Fruit fly (Drosophila melanogaster) whole organism, embryonic: ENCODE measurements around the gene CG13071.

Source experiments
- CG10543 ChIP-seq: fragments of 200-800 bp; sonication (Bioruptor generic); optimal IDR thresholded peaks from 3 replicates; lab custom pipeline; 2017; ENCODE audit warnings: missing biosample characterization, mild to moderate bottlenecking, missing genetic modification characterization, moderate library complexity
- CG13123 ChIP-seq: fragments of 200-800 bp; sonication (Bioruptor generic); optimal IDR thresholded peaks from 2 replicates; lab custom pipeline; 2016; ENCODE audit warnings: missing biosample characterization, missing genetic modification characterization
- CG4360 ChIP-seq: fragments of 200-800 bp; sonication (Bioruptor generic); IDR thresholded peaks from 2 replicates; pipeline ENCODE4 v1.3.6; 2022; ENCODE audit warnings: missing biosample characterization, missing genetic modification characterization
- CG6791 ChIP-seq: fragments of 200-800 bp; sonication (Bioruptor generic); IDR thresholded peaks from 3 replicates; pipeline ENCODE4 v1.3.6; 2022; ENCODE audit warnings: missing biosample characterization, missing genetic modification characterization; ENCODE audit not compliant: partially characterized antibody
- otp ChIP-seq: fragments of 200-800 bp; sonication (Bioruptor generic); IDR thresholded peaks from 3 replicates; pipeline ENCODE4, ENCODE4 v1.3.6; 2022; ENCODE audit warnings: missing biosample characterization, missing genetic modification characterization
- zen2 ChIP-seq: fragments of 200-800 bp; sonication (Bioruptor generic); IDR thresholded peaks from 3 replicates; pipeline ENCODE4 v1.3.6; 2022; ENCODE audit warnings: missing biosample characterization, missing genetic modification characterization; ENCODE audit not compliant: partially characterized antibody

dm6 chr3L:16259552-16259951 lies 3.0 kb upstream of the CG13071 start, which contains the start of gene CG13053:
- TF ChIP-seq zen2 (GFP tag; lab: Robert Waterston, UW) (no peak), CG4360 (GFP tag; lab: Robert Waterston, UW) (no peak), CG13123 (GFP tag; lab: Kevin White, UChicago) (no peak), CG6791 (GFP tag; lab: Robert Waterston, UW) (no peak), CG10543 (no peak), otp (no peak)
